Fruit fly (Drosophila melanogaster) ovary, adult (tissue): ENCODE measurements around the gene Sfp93F.
"Not testable (repeated sequence)": the region's sequence is repeated elsewhere in the genome, so short reads cannot be mapped to it uniquely, and the experiment has no call there.

Source experiments
- CG17801 ChIP-seq: fragments of 200-800 bp; optimal IDR thresholded peaks from 2 replicates; lab custom pipeline; 2019; ENCODE audit warnings: missing biosample characterization, mild to moderate bottlenecking, missing genetic modification characterization, moderate library complexity; ENCODE audit not compliant: partially characterized antibody

Gene Sfp93F

dm6 chr3R:21736196-21736595 is at the start of gene Sfp93F:
Sfp93F (minus strand) TSS chr3R:21736296.
- not testable (repeated sequence) for TF ChIP-seq CG17801

DNA sequence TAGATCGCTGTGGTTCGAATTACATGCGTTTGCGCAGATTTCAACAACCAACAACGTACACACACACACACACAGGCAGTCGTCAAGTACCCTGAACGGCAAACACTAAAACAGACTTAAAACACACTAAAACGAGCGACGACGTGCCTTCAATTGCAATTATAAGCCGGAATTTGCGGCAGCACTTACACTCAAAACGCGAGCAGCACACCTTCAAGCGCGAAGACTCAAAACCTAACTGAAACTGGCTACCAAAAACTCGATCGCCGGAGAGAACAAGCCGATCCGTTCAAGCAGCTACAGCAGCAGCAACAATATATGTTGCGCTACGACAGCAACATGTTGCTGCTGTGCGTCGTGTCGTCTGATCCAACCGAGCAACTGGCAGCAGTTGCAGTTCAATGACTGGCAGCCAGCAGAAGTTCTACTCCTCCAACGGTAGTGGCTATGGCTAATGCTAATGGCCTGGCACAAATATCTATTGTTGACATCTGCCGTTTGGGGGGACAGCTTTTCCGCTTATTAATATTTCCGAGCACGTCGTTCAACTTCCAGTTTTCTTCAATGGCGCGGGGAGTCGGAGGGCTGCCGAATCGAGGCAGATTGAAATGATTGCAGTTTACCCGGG is 46.3 kb upstream of the Sfp93F start, which contains the start of gene tsl:
Gene tsl (minus strand): TSS at position 242 of the 628 bp plus-strand sequence.
- no peak for TF ChIP-seq CG17801

- no peak for TF ChIP-seq CG17801
These were observed 45.4 kb upstream of the Sfp93F start for dm6 chr3R:21781448-21781847.

DNA sequence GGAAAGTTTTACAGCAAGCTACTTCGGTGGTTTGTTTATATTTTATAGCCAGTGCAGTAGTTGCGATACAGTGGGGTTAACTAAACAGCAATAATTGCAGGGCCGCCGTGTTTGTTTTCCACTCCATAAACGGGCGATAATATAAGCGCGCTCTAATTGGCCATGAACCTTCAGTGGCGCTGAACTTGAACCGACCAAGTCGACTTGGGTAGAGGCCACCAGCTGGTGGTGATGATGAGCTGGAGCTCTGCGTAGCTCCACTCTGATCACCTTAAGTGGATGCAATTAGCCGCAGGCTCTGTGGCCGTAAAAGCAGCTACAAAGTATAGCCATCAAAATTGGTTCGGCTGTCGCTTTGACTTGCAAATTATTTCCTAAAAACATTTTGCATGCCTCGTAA is 44.0 kb upstream of the Sfp93F start:
- TF ChIP-seq CG17801: no peak

DNA sequence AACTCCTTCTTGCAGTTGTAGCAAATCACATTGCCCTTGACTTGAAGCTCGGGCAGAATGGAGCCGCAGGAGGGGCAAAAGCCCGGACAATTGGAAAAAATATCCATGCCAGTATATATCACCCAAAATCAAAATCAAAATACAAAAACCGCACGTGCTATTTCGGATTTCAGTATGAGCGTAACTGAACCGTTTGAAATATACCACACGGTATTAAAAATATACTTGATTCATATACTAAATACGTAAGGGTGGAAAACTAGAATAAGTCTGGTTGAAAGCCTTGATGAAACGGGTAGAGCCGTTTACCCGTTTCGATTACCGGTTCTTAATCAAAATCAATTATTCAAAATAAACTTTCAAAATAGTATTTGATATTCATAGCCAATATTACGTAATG is 41.6 kb upstream of the Sfp93F start, which contains the start of gene Polr1H:
Gene Polr1H (minus strand): TSS at position 188 of the 400 bp plus-strand sequence.
- TF ChIP-seq CG17801: no peak

- no peak for TF ChIP-seq CG17801
These were observed 39.7 kb upstream of the Sfp93F start, which contains the start of the genes GABA-B-R2 and CG6800 for dm6 chr3R:21775766-21776165. GABA-B-R2 (minus strand) TSS chr3R:21775840. CG6800 (plus strand) TSS chr3R:21776138.

- TF ChIP-seq CG17801: no peak
These were observed 33.1 kb upstream of the Sfp93F start, which contains the start of gene Burs for dm6 chr3R:21769218-21769617. Burs (plus strand) TSS chr3R:21769518.

dm6 chr3R:21758145-21758856 is 22.2 kb upstream of the Sfp93F start, which contains the start of gene CG42335:
CG42335 (plus strand) TSS chr3R:21758764.
- no peak for TF ChIP-seq CG17801

dm6 chr3R:21757550-21757949 is 21.5 kb upstream of the Sfp93F start:
- no peak for TF ChIP-seq CG17801

DNA sequence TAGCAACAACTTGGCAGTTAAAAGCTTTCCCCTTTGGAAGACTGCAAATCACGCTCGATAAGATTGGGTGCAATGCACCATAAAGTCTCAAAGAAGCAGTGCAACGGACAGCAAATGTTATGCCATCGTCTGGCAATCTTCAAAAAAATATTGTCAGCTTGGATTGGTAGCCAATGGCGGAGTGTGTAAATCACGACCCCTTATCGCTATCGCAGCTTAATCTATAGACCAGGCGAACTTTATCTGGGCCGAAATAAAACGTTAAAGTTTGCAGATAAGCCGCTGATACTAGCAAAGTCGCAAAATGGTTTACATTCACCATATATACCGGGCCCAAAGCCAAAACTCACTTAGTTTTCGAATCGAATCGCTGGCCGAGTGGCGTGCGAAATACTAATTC is 17.9 kb upstream of the Sfp93F start, which contains the start of gene CG31198:
Gene CG31198 (plus strand): TSS at position 351 of the 400 bp plus-strand sequence.
- no peak for TF ChIP-seq CG17801

DNA sequence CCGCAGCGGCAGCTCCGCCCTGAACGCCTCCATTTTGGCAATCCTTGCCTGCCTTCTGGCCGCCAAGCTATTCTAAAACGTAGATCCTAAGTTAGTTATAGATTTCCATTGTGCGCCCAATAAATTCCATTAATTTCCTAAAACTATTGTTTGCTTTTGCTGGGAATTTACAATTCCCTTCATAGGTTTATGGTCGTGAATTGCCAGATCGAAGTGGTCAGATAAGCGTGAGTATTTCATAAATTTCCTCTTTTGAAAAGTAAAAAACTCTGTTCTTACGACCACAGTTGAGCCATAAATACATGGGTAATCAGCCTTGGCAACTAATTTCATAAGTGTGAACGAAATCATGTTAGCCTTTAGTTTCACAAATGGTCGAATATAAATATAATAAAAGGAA is 17.0 kb upstream of the Sfp93F start:
- no peak for TF ChIP-seq CG17801

DNA sequence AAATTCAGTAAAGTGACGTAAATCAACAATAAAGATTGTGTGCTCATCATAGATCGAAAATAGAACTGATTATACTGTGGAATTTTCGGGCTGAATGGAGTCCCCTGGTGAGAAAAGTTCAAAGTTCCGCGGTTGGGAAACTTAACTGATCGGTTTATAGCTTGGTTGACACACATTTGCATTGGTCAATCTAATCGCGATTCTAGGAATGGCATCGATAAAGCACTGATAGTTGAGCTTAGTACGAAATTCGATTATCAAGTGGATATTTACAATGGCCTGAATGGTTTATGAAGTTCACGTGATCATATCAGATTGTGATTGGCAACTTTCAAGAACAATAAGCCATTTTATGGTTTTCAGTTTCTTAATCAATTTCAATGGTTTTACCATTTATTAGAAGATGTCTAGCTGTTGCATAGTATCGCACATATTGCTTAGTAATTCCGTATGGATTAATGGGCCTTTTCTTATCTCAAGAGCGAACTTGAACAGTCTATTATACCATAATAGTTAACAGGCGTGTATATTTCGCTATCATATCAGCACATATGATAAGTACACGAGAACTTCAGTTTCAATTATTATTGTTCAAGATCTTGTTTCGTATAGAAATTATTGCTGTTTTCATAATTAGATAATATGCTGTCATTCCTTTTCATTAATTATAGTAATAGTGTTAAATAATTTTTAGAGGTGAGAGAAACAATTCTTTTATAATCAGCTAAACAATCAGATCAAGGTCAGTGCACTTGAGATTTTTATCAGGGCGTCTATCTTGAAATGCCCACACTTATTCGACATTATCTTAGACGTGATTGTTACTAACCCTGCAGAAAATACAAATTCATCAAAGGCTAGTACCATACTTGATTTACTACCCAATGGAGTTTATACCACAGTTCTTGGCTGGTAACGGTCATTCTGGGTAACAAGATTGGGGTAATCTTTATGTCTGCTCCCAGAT is 13.1 kb upstream of the Sfp93F start, which contains the start of gene CG31233:
Gene CG31233 (plus strand): TSS at position 900 of the 967 bp plus-strand sequence.
- TF ChIP-seq CG17801: no peak

- TF ChIP-seq CG17801: no peak
These were observed 9.8 kb upstream of the Sfp93F start for dm6 chr3R:21745887-21746286.

dm6 chr3R:21744988-21745387 is 8.9 kb upstream of the Sfp93F start, which contains the start of gene CG31343:
CG31343 (plus strand) TSS chr3R:21745266.
- no peak for TF ChIP-seq CG17801

dm6 chr3R:21740766-21741350 is 4.8 kb upstream of the Sfp93F start:
- TF ChIP-seq CG17801: no peak
